Fruit fly (Drosophila melanogaster) whole organism, prepupa: ENCODE measurements around the gene pall.

Source experiments
- Blimp-1 ChIP-seq: fragments of 200-800 bp; sonication (Bioruptor generic); optimal IDR thresholded peaks from 3 replicates; lab custom pipeline; 2017; ENCODE audit warnings: missing biosample characterization, missing genetic modification characterization, mild to moderate bottlenecking, moderate library complexity, missing genetic modification reagents
- CG10631 ChIP-seq: fragments of 200-800 bp; sonication (Bioruptor generic); optimal IDR thresholded peaks from 2 replicates; lab custom pipeline; 2016; ENCODE audit warnings: missing biosample characterization, missing genetic modification characterization
- CG10669 ChIP-seq: fragments of 200-800 bp; sonication (Bioruptor generic); optimal IDR thresholded peaks from 3 replicates; lab custom pipeline; 2018; ENCODE audit warnings: missing biosample characterization, mild to moderate bottlenecking, missing genetic modification characterization, moderate library complexity
- CG11294 ChIP-seq: fragments of 200-800 bp; sonication (Bioruptor generic); IDR thresholded peaks from 2 replicates; pipeline ENCODE4 v1.3.6; 2022; ENCODE audit warnings: missing biosample characterization, missing genetic modification characterization
- CG11762 ChIP-seq: fragments of 200-800 bp; sonication (Bioruptor generic); optimal IDR thresholded peaks from 3 replicates; lab custom pipeline; 2016; ENCODE audit warnings: missing biosample characterization, missing genetic modification characterization; ENCODE audit not compliant: insufficient read depth
- CG11902 ChIP-seq: fragments of 200-800 bp; sonication (Bioruptor generic); optimal IDR thresholded peaks from 3 replicates; lab custom pipeline; 2016; ENCODE audit warnings: missing biosample characterization, missing genetic modification characterization
- CG15336 ChIP-seq: fragments of 200-800 bp; sonication (Bioruptor generic); IDR thresholded peaks from 2 replicates; pipeline ENCODE4 v1.3.6; 2022; ENCODE audit warnings: missing biosample characterization, missing genetic modification characterization
- CG1621 ChIP-seq: fragments of 200-800 bp; sonication (Bioruptor generic); optimal IDR thresholded peaks from 3 replicates; lab custom pipeline; 2018; ENCODE audit warnings: missing biosample characterization, mild to moderate bottlenecking, missing genetic modification characterization
- CG16779 ChIP-seq: fragments of 200-800 bp; sonication (Bioruptor generic); optimal IDR thresholded peaks from 3 replicates; lab custom pipeline; 2017; ENCODE audit warnings: missing biosample characterization, mild to moderate bottlenecking, missing genetic modification characterization
- CG31627 ChIP-seq: fragments of 200-800 bp; sonication (Bioruptor generic); optimal IDR thresholded peaks from 3 replicates; lab custom pipeline; 2016; ENCODE audit warnings: missing biosample characterization, missing genetic modification characterization
- CG34406 ChIP-seq: fragments of 200-800 bp; sonication (Bioruptor generic); optimal IDR thresholded peaks from 3 replicates; lab custom pipeline; 2016; ENCODE audit warnings: missing biosample characterization, missing genetic modification characterization
- CG3919 ChIP-seq: fragments of 200-800 bp; sonication (Bioruptor generic); optimal IDR thresholded peaks from 3 replicates; lab custom pipeline; 2016; ENCODE audit warnings: missing biosample characterization, missing genetic modification characterization
- CG4318 ChIP-seq: fragments of 200-800 bp; sonication (Bioruptor generic); optimal IDR thresholded peaks from 3 replicates; lab custom pipeline; 2017; ENCODE audit warnings: missing biosample characterization, mild to moderate bottlenecking, missing genetic modification characterization
- CG6163 ChIP-seq: fragments of 200-800 bp; sonication (Bioruptor generic); IDR thresholded peaks from 3 replicates; pipeline ENCODE4 v1.3.6; 2022; ENCODE audit warnings: missing biosample characterization, missing genetic modification characterization
- CG6276 ChIP-seq: fragments of 200-800 bp; sonication (Bioruptor generic); optimal IDR thresholded peaks from 2 replicates; lab custom pipeline; 2017; ENCODE audit warnings: missing biosample characterization, mild to moderate bottlenecking, missing genetic modification characterization
- CG6808 ChIP-seq: fragments of 200-800 bp; sonication (Bioruptor generic); optimal IDR thresholded peaks from 3 replicates; lab custom pipeline; 2017; ENCODE audit warnings: missing biosample characterization, missing genetic modification characterization, mild to moderate bottlenecking, moderate library complexity, missing genetic modification reagents
- CG6854 ChIP-seq: fragments of 200-800 bp; sonication (Bioruptor generic); optimal IDR thresholded peaks from 2 replicates; lab custom pipeline; 2017; ENCODE audit warnings: missing biosample characterization, mild to moderate bottlenecking, missing genetic modification characterization
- CG7368 ChIP-seq: fragments of 200-800 bp; sonication (Bioruptor generic); optimal IDR thresholded peaks from 3 replicates; lab custom pipeline; 2016; ENCODE audit warnings: missing biosample characterization, missing genetic modification characterization
- CG8632 ChIP-seq: fragments of 200-800 bp; sonication (Bioruptor generic); optimal IDR thresholded peaks from 3 replicates; lab custom pipeline; 2016; ENCODE audit warnings: missing biosample characterization, missing genetic modification characterization
- Eip75B ChIP-seq: fragments of 200-800 bp; sonication (Bioruptor generic); optimal IDR thresholded peaks from 3 replicates; lab custom pipeline; 2016; ENCODE audit warnings: missing biosample characterization, missing genetic modification characterization
- Eip78C ChIP-seq: fragments of 200-800 bp; sonication (Bioruptor generic); peaks from one replicate; lab custom pipeline; 2016; ENCODE audit warnings: missing biosample characterization, missing genetic modification characterization
- Ets96B ChIP-seq: fragments of 200-800 bp; optimal IDR thresholded peaks from 2 replicates; lab custom pipeline; 2019; ENCODE audit warnings: missing biosample characterization, mild to moderate bottlenecking, missing genetic modification characterization, moderate library complexity
- Gug ChIP-seq: fragments of 200-800 bp; sonication (Bioruptor generic); IDR thresholded peaks from 2 replicates; pipeline ENCODE4 v1.3.6; 2022; ENCODE audit warnings: missing biosample characterization, missing genetic modification characterization
- Hr38 ChIP-seq: sonication (Bioruptor generic); optimal IDR thresholded peaks from 2 replicates; lab custom pipeline; 2016; ENCODE audit warnings: missing biosample characterization, missing genetic modification characterization
- Hr39 ChIP-seq: fragments of 200-800 bp; sonication (Bioruptor generic); optimal IDR thresholded peaks from 2 replicates; lab custom pipeline; 2016; ENCODE audit warnings: missing biosample characterization, missing genetic modification characterization
- Hr4 ChIP-seq: fragments of 200-800 bp; sonication (Bioruptor generic); optimal IDR thresholded peaks from 3 replicates; lab custom pipeline; 2016; ENCODE audit warnings: missing biosample characterization, missing genetic modification characterization
- Lpt ChIP-seq: fragments of 200-800 bp; sonication (Bioruptor generic); optimal IDR thresholded peaks from 3 replicates; lab custom pipeline; 2016; ENCODE audit warnings: missing biosample characterization, missing genetic modification characterization
- Met ChIP-seq: fragments of 200-800 bp; sonication (Bioruptor generic); optimal IDR thresholded peaks from 3 replicates; lab custom pipeline; 2016; ENCODE audit warnings: missing biosample characterization, missing genetic modification characterization
- OdsH ChIP-seq: fragments of 200-800 bp; sonication (Bioruptor generic); optimal IDR thresholded peaks from 3 replicates; lab custom pipeline; 2016; ENCODE audit warnings: missing biosample characterization, missing genetic modification characterization
- Smox ChIP-seq: fragments of 200-800 bp; sonication (Bioruptor generic); optimal IDR thresholded peaks from 3 replicates; lab custom pipeline; 2016; ENCODE audit warnings: missing biosample characterization, missing genetic modification characterization
- Sox102F ChIP-seq: fragments of 200-800 bp; sonication (Bioruptor generic); optimal IDR thresholded peaks from 2 replicates; lab custom pipeline; 2016; ENCODE audit warnings: missing biosample characterization, mild to moderate bottlenecking, missing genetic modification characterization
- acj6 ChIP-seq: fragments of 200-800 bp; sonication (Bioruptor generic); optimal IDR thresholded peaks from 3 replicates; lab custom pipeline; 2016; ENCODE audit warnings: missing biosample characterization, missing genetic modification characterization
- cyc ChIP-seq: fragments of 200-800 bp; sonication (Bioruptor generic); optimal IDR thresholded peaks from 3 replicates; lab custom pipeline; 2016; ENCODE audit warnings: missing biosample characterization, missing genetic modification characterization
- dsx ChIP-seq: fragments of 200-800 bp; optimal IDR thresholded peaks from 3 replicates; lab custom pipeline; 2019; ENCODE audit warnings: missing biosample characterization, mild to moderate bottlenecking, missing genetic modification characterization, moderate library complexity; ENCODE audit not compliant: poor library complexity, severe bottlenecking
- esn ChIP-seq: fragments of 200-800 bp; sonication (Bioruptor generic); optimal IDR thresholded peaks from 2 replicates; lab custom pipeline; 2016; ENCODE audit warnings: missing biosample characterization, mild to moderate bottlenecking, missing genetic modification characterization, moderate library complexity
- fd85E ChIP-seq: fragments of 200-800 bp; sonication (Bioruptor generic); optimal IDR thresholded peaks from 3 replicates; lab custom pipeline; 2016; ENCODE audit warnings: missing biosample characterization, missing genetic modification characterization
- fkh ChIP-seq: fragments of 200-800 bp; sonication (Bioruptor generic); optimal IDR thresholded peaks from 3 replicates; lab custom pipeline; 2017; ENCODE audit warnings: missing biosample characterization, mild to moderate bottlenecking, missing genetic modification characterization, moderate library complexity
- net ChIP-seq: fragments of 200-800 bp; sonication (Bioruptor generic); optimal IDR thresholded peaks from 3 replicates; lab custom pipeline; 2016; ENCODE audit warnings: missing biosample characterization, missing genetic modification characterization
- pdm3 ChIP-seq: fragments of 200-800 bp; sonication (Bioruptor generic); optimal IDR thresholded peaks from 3 replicates; lab custom pipeline; 2016; ENCODE audit warnings: missing biosample characterization, missing genetic modification characterization
- salr ChIP-seq, 2 experiments: fragments of 200-800 bp; sonication (Bioruptor generic); optimal IDR thresholded peaks; 3 replicates each; lab custom pipeline; 2016 to 2018; ENCODE audit warnings: missing biosample characterization in 2 of 2, missing genetic modification characterization in 2 of 2, mild to moderate bottlenecking in 1 of 2
- spab ChIP-seq: fragments of 200-800 bp; sonication (Bioruptor generic); optimal IDR thresholded peaks from 2 replicates; lab custom pipeline; 2017; ENCODE audit warnings: missing biosample characterization, mild to moderate bottlenecking, missing genetic modification characterization, missing genetic modification reagents
- ss ChIP-seq, 2 experiments: fragments of 200-800 bp; sonication (Bioruptor generic); optimal IDR thresholded peaks; 2 replicates in 1 of 2; 3 replicates in 1 of 2; lab custom pipeline; 2017 to 2018; ENCODE audit warnings: mild to moderate bottlenecking in 2 of 2, missing biosample characterization in 2 of 2, missing genetic modification characterization in 2 of 2, moderate library complexity in 1 of 2
- topi ChIP-seq: fragments of 200-800 bp; sonication (Bioruptor generic); optimal IDR thresholded peaks from 3 replicates; lab custom pipeline; 2016; ENCODE audit warnings: missing biosample characterization, missing genetic modification characterization

The pall gene

DNA sequence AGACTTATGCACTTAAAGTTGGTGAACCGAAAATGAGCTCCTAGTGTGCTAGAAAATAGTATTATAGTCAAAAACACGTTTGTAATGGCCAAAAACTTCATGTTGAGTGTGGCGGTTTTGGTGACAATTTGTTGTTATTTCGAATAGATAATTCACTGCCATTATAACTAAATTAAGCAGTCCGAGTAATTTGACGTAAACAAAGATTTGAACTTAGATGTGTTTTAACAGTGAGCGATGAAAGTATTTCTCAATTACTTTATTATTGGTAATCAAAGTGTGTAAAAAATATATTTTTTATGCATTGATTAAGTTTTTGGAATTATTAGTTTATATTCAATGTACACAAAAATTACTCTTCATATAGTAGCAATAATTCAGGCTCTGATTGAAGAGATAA, 25.7 kb upstream of the pall start, which contains the start of gene CG33702:
CG33702 (minus strand) TSS at position 101 of the 400 bp plus-strand sequence.
- TF ChIP-seq cyc (no peak), CG6808 (GFP tag; lab: Kevin White, UChicago) (no peak), Hr39 (GFP tag; lab: Kevin White, UChicago) (no peak), Hr4 (GFP tag; lab: Kevin White, UChicago) (no peak), Hr38 (GFP tag; lab: Kevin White, UChicago) (no peak), CG3919 (GFP tag; lab: Kevin White, UChicago) (no peak), Lpt (no peak), CG4318 (GFP tag; lab: Kevin White, UChicago) (no peak), acj6 (GFP tag; lab: Kevin White, UChicago) (no peak), CG10631 (no peak), Ets96B (tag; lab: Kevin White, UChicago) (no peak), CG6276 (GFP tag; lab: Kevin White, UChicago) (no peak), CG11762 (GFP tag; lab: Kevin White, UChicago) (no peak), CG10669 (GFP tag; lab: Kevin White, UChicago) (no peak), fkh (no peak), Sox102F (no peak), spab (GFP tag; lab: Kevin White, UChicago) (no peak), net (GFP tag; lab: Kevin White, UChicago) (no peak), topi (GFP tag; lab: Kevin White, UChicago) (no peak), OdsH (GFP tag; lab: Kevin White, UChicago) (no peak)

DNA sequence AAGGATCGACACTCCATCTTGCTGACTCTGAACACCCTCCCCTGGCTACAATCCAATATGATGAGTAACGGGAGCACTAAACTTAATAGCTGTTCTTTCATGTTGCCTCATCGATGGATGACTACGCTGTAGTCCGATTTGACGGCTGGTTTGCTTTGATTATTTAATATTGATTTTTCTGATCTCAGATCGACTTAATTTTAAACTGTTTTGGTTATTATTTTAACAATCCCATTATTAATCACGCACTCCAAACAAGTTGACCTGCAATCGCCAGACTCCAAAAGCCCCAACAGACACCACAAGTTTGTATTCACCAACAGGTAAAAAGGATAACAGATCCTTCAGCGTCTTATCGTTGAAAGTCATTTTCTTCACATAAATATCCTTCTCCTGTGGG, 25.0 kb upstream of the pall start, which contains the start of gene CG33703:
CG33703 (minus strand) TSS at position 101 of the 400 bp plus-strand sequence.
- TF ChIP-seq CG4318 (GFP tag; lab: Kevin White, UChicago) (no peak), Ets96B (tag; lab: Kevin White, UChicago) (no peak), Met (GFP tag; lab: Kevin White, UChicago) (no peak), CG31627 (GFP tag; lab: Kevin White, UChicago) (no peak), CG34406 (GFP tag; lab: Kevin White, UChicago) (no peak), acj6 (GFP tag; lab: Kevin White, UChicago) (no peak), CG11294 (GFP tag; lab: Robert Waterston, UW) (no peak), Gug (GFP tag; lab: Robert Waterston, UW) (no peak), spab (GFP tag; lab: Kevin White, UChicago) (no peak), OdsH (GFP tag; lab: Kevin White, UChicago) (no peak), ss (GFP tag; optimal IDR thresholded peaks at IDR 0.05; lab: Kevin White, UChicago) (no peak), Blimp-1 (GFP tag; lab: Kevin White, UChicago) (no peak), pdm3 (GFP tag; lab: Kevin White, UChicago) (no peak), esn (GFP tag; lab: Kevin White, UChicago) (no peak), CG15336 (GFP tag; lab: Robert Waterston, UW) (no peak), CG6163 (GFP tag; lab: Robert Waterston, UW) (no peak), CG11902 (GFP tag; lab: Kevin White, UChicago) (no peak), CG6854 (GFP tag; lab: Kevin White, UChicago) (no peak)

DNA sequence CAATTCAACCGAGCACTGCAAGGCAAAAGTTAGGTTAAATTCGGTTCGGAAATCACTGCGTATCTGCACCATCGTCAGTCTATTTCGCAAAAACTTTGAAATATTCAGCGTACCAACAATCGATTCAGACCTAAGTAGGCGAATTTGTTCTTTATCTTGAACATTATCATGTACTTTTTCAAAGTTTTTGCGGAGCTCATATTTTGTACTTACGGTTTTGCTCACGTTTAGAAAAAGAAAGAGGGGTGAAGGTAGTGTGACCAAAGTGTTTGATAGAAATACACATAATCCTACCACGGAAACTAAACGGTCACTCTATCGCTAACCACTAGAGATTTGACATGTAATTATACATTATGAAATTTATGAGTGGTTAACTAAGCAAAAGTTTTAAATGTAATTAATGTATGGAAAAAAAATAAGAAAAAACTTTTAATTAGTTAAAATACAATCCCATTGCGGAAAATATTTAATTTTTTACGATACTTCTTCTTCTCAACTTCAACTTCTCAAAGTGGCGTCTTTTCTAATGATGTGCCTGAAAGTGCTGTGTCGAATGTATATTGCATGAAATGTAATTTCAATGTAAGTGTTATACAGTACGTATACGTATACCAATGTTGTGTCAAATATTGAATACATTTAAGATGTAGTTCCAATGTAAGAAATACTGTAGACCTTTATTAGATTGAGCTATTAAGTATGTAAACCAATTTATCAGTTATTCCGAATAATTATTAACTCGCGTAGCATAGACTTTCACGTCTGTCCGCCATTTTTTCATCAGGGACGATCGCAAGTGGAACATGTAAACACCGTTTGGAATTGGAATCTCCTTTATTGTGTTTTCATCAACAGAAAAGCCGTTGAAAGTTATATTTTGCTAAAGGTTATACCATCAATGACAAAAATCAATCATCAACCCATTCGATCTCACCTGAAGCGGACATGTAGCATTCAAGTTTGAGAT, 24.0 kb upstream of the pall start, which contains the start of gene RpS9:
RpS9 (minus strand) TSS at position 245 of the 970 bp plus-strand sequence.
- TF ChIP-seq dsx (peak; percentile 20), CG6808 (GFP tag; lab: Kevin White, UChicago) (peak; percentile 50), CG1621 (tag; lab: Kevin White, UChicago) (peak; percentile 30), pdm3 (GFP tag; lab: Kevin White, UChicago) (peak; percentile 0), Sox102F (peak; percentile 34), CG6854 (GFP tag; lab: Kevin White, UChicago) (peak; percentile 83), CG16779 (tag; lab: Kevin White, UChicago) (peak; percentile 21), ss (GFP tag; optimal IDR thresholded peaks at IDR 0.05; lab: Kevin White, UChicago) (peak; percentile 56 to 61), Ets96B (tag; lab: Kevin White, UChicago) (no peak), CG7368 (GFP tag; lab: Kevin White, UChicago) (no peak), fkh (no peak), salr (GFP tag; optimal IDR thresholded peaks at IDR 0.05; lab: Kevin White, UChicago) (peak in 1 of 2 experiments; percentile 13), Eip75B (GFP tag; lab: Kevin White, UChicago) (peak; percentile 5), Hr38 (GFP tag; lab: Kevin White, UChicago) (no peak), spab (GFP tag; lab: Kevin White, UChicago) (no peak), Eip78C (peak; percentile 75), Blimp-1 (GFP tag; lab: Kevin White, UChicago) (no peak), CG15336 (GFP tag; lab: Robert Waterston, UW) (peak; percentile 36; the same call in 1 of the 2 replicates), Smox (GFP tag; lab: Kevin White, UChicago) (peak; percentile 21), fd85E (GFP tag; lab: Kevin White, UChicago) (no peak), CG4318 (GFP tag; lab: Kevin White, UChicago) (no peak), CG8632 (no peak)
